Worm (Caenorhabditis elegans) whole organism, mixed stage, embryonic: ENCODE data around the gene F18E3.13.
A peak's percentile ranks its signal among the peaks of the same experiment; 100 is the strongest.

Experiments
- M03D4.4 ChIP-seq: sonication (generic microtip); optimal IDR thresholded peaks from 2 replicates; lab custom pipeline; 2017; ENCODE audit warnings: mild to moderate bottlenecking, missing genetic modification characterization, missing compliant biosample characterization
- blmp-1 ChIP-seq: fragments of 150-350 bp; optimal IDR thresholded peaks from 2 replicates; lab custom pipeline; 2014; ENCODE audit warnings: missing biosample characterization, missing genetic modification characterization
- ceh-39 ChIP-seq: fragments of 150-350 bp; optimal IDR thresholded peaks from 2 replicates; lab custom pipeline; 2014; ENCODE audit warnings: missing biosample characterization, missing genetic modification characterization
- ceh-43 ChIP-seq: fragments of 200-800 bp; sonication (Bioruptor generic); optimal IDR thresholded peaks from 2 replicates; lab custom pipeline; 2018; ENCODE audit warnings: mild to moderate bottlenecking, missing genetic modification characterization, moderate library complexity, missing compliant biosample characterization
- ceh-83 ChIP-seq: fragments of 200-800 bp; sonication (Bioruptor generic); optimal IDR thresholded peaks from 2 replicates; lab custom pipeline; 2018; ENCODE audit warnings: mild to moderate bottlenecking, missing genetic modification characterization, missing compliant biosample characterization
- ces-1 ChIP-seq: fragments of 150-350 bp; optimal IDR thresholded peaks from 2 replicates; lab custom pipeline; 2014; ENCODE audit warnings: missing biosample characterization, missing genetic modification reagents, missing genetic modification characterization
- elt-3 ChIP-seq: fragments of 150-350 bp; optimal IDR thresholded peaks from 2 replicates; lab custom pipeline; 2014; ENCODE audit warnings: missing biosample characterization, missing genetic modification characterization
- hlh-1 ChIP-seq: fragments of 150-350 bp; optimal IDR thresholded peaks from 2 replicates; lab custom pipeline; 2014; ENCODE audit warnings: missing biosample characterization, missing genetic modification reagents, missing genetic modification characterization
- lin-32 ChIP-seq: fragments of 200-800 bp; sonication (Bioruptor generic); optimal IDR thresholded peaks from 2 replicates; lab custom pipeline; 2018; ENCODE audit warnings: mild to moderate bottlenecking, missing genetic modification characterization, missing compliant biosample characterization
- lsy-2 ChIP-seq: fragments of 150-350 bp; optimal IDR thresholded peaks from 2 replicates; lab custom pipeline; 2014; ENCODE audit warnings: missing biosample characterization, missing genetic modification characterization
- mab-5 ChIP-seq: fragments of 150-350 bp; optimal IDR thresholded peaks from 2 replicates; lab custom pipeline; 2014; ENCODE audit warnings: missing biosample characterization, missing genetic modification characterization
- mep-1 ChIP-seq: fragments of 150-350 bp; optimal IDR thresholded peaks from 2 replicates; lab custom pipeline; 2017; ENCODE audit warnings: missing biosample characterization, missing genetic modification reagents, missing genetic modification characterization, inconsistent platforms
- nhr-2 ChIP-seq: fragments of 150-350 bp; optimal IDR thresholded peaks from 2 replicates; lab custom pipeline; 2014; ENCODE audit warnings: missing biosample characterization, missing genetic modification characterization
- nhr-237 ChIP-seq: fragments of 150-350 bp; optimal IDR thresholded peaks from 2 replicates; lab custom pipeline; 2014; ENCODE audit warnings: missing biosample characterization, missing genetic modification characterization
- nhr-28 ChIP-seq: fragments of 150-350 bp; optimal IDR thresholded peaks from 2 replicates; lab custom pipeline; 2014; ENCODE audit warnings: missing biosample characterization, missing genetic modification characterization
- pha-4 ChIP-seq: fragments of 150-350 bp; optimal IDR thresholded peaks from 2 replicates; lab custom pipeline; 2018; ENCODE audit warnings: missing biosample characterization, missing genetic modification reagents, missing genetic modification characterization
- sem-2 ChIP-seq: fragments of 200-800 bp; sonication (Bioruptor generic); optimal IDR thresholded peaks from 2 replicates; lab custom pipeline; 2018; ENCODE audit warnings: mild to moderate bottlenecking, missing genetic modification characterization, missing compliant biosample characterization
- snpc-4 ChIP-seq: fragments of 150-350 bp; optimal IDR thresholded peaks from 2 replicates; lab custom pipeline; 2014; ENCODE audit warnings: missing biosample characterization, missing genetic modification characterization
- sptf-1 ChIP-seq: sonication (generic microtip); optimal IDR thresholded peaks from 2 replicates; lab custom pipeline; 2017; ENCODE audit warnings: mild to moderate bottlenecking, missing genetic modification characterization, moderate library complexity, missing compliant biosample characterization
- tbx-8 ChIP-seq: fragments of 200-800 bp; sonication (Bioruptor generic); optimal IDR thresholded peaks from 2 replicates; lab custom pipeline; 2018; ENCODE audit warnings: mild to moderate bottlenecking, missing genetic modification characterization, moderate library complexity, missing compliant biosample characterization
- unc-120 ChIP-seq: sonication (generic microtip); optimal IDR thresholded peaks from 2 replicates; lab custom pipeline; 2017; ENCODE audit warnings: missing genetic modification characterization, missing compliant biosample characterization; ENCODE audit not compliant: poor library complexity, severe bottlenecking
- unc-39 ChIP-seq: fragments of 150-350 bp; optimal IDR thresholded peaks from 2 replicates; lab custom pipeline; 2014; ENCODE audit warnings: missing biosample characterization, missing genetic modification characterization
- unc-62 ChIP-seq: fragments of 150-350 bp; optimal IDR thresholded peaks from 2 replicates; lab custom pipeline; 2014; ENCODE audit warnings: missing biosample characterization, missing genetic modification reagents, missing genetic modification characterization
- zip-8 ChIP-seq: fragments of 150-350 bp; optimal IDR thresholded peaks from 2 replicates; lab custom pipeline; 2014; ENCODE audit warnings: missing biosample characterization, missing genetic modification characterization
- ztf-11 ChIP-seq: fragments of 150-350 bp; optimal IDR thresholded peaks from 2 replicates; lab custom pipeline; 2014; ENCODE audit warnings: missing biosample characterization, missing genetic modification characterization

Gene F18E3.13

DNA sequence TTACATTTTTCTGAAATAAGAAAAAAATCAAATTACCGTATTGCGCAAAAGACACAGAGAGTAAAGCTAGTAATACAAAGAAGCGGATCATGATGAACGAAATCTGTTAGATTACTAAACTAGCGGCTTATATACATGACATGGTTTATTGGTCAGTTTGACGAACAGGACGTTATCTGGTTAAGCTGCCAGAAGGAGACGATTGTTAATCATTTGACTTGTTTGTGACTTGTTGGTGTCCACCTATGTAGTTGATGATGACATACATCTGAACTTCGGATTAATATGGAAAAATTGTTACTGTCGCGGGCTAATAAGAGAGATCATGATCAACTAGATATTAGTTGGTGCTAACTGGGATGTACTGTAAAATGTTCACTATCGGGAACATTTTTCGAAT, 15.9 kb upstream of the F18E3.13 start, which contains the start of gene cnc-9:
cnc-9 (minus strand) TSS at position 101 of the 400 bp plus-strand sequence.
- TF ChIP-seq lin-32 (GFP tag; lab: Kevin White, UChicago) (no peak), tbx-8 (GFP tag; lab: Kevin White, UChicago) (no peak), ceh-39 (tag; lab: Kevin White, UChicago) (no peak), hlh-1 (tag; lab: Kevin White, UChicago) (no peak), mab-5 (tag; lab: Kevin White, UChicago) (no peak), nhr-237 (no peak), elt-3 (tag; lab: Kevin White, UChicago) (no peak), blmp-1 (no peak), M03D4.4 (tag; lab: Kevin White, UChicago) (no peak), ceh-83 (GFP tag; lab: Kevin White, UChicago) (no peak), unc-62 (no peak)

ce11 chrV:7400588-7400987, 15.4 kb upstream of the F18E3.13 start, which contains the start of gene srx-60:
srx-60 (plus strand) TSS chrV:7400888.
- TF ChIP-seq pha-4 (tag; lab: Kevin White, UChicago) (no peak), hlh-1 (tag; lab: Kevin White, UChicago) (no peak), ces-1 (GFP tag; lab: Kevin White, UChicago) (no peak), mab-5 (tag; lab: Kevin White, UChicago) (no peak), tbx-8 (GFP tag; lab: Kevin White, UChicago) (no peak), nhr-2 (no peak), unc-120 (tag; lab: Kevin White, UChicago) (no peak), M03D4.4 (tag; lab: Kevin White, UChicago) (no peak), ceh-39 (tag; lab: Kevin White, UChicago) (no peak)

- TF ChIP-seq nhr-28 = no peak
- no peak for TF ChIP-seq unc-120 (tag; lab: Kevin White, UChicago)
- TF ChIP-seq lin-32 (GFP tag; lab: Kevin White, UChicago) = no peak
- TF ChIP-seq mab-5 (tag; lab: Kevin White, UChicago) = no peak
These were observed 13.6 kb upstream of the F18E3.13 start, which contains the start of gene srj-13 for ce11 chrV:7402355-7402754. srj-13 (plus strand) TSS chrV:7402655.

DNA sequence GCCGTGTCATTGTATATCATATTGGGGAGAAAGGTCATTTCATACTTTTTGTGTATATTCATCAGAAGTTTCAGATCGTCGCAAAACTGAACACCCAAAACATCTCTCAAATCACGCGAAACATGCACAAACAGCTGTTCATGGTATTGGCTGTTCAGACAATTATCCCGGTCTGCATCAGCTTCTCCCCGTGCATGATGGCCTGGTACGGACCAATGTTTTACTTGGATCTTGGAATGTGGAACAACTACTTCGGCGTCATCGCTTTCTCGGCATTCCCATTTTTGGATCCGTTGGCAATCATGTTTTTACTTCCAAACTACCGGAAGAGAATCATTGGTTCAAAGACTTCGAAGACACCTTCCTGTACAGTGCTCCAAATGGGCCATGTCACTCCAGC, 12.5 kb upstream of the F18E3.13 start:
- TF ChIP-seq hlh-1 (tag; lab: Kevin White, UChicago) (no peak), mep-1 (tag; lab: Kevin White, UChicago) (no peak), blmp-1 (no peak), sptf-1 (tag; lab: Kevin White, UChicago) (no peak), snpc-4 (tag; lab: Kevin White, UChicago) (no peak), nhr-237 (no peak), ztf-11 (no peak), lin-32 (GFP tag; lab: Kevin White, UChicago) (no peak), ceh-43 (GFP tag; lab: Kevin White, UChicago) (no peak), M03D4.4 (tag; lab: Kevin White, UChicago) (no peak)
- TF ChIP-seq, all 35 proteins: peak for 0

DNA sequence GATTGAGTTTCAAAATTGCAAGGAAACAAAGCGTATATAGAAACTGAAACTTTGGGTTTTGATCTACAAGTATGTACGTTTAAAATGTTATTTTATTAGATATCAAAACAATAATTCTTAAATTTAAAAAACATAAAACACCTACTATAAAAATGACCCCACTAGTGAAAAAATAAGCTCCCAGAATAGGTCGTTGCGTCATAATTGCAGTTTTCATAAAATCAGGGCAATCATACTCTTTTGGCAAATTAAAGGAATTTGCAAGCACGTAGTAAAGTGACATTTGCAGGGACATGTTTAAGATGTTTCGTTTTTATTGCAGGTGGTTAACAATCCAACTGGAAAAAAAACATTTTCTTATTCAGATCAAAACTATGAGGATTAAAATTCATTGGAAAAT, 7.4 kb upstream of the F18E3.13 start, which contains the start of gene srt-6:
srt-6 (minus strand) TSS at position 295 of the 400 bp plus-strand sequence.
- TF ChIP-seq sem-2 (GFP tag; lab: Kevin White, UChicago) = no peak
- TF ChIP-seq zip-8 (tag; lab: Kevin White, UChicago) = peak; percentile 91

DNA sequence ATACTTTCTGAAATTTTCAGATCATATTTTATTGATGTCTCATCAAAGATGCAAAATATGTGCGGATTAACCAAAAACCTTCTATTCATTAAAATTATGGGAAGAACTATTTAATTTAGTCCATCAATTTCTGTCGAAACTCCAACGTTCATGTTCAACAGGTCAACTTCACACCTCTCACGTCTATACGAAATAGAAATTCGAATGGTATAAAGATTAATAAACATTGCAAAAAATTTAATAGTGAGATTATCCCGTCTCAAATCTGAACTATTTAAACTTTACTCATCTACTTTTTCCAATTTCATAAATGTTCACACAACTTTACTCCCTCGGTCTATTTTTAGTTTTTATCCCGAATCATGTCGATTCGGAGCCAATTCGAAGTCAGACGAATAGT, 6.4 kb upstream of the F18E3.13 start, which contains the start of gene R13D7.2:
R13D7.2 (plus strand) TSS at position 301 of the 400 bp plus-strand sequence.
- TF ChIP-seq unc-39 (tag; lab: Kevin White, UChicago) = no peak
- TF ChIP-seq elt-3 (tag; lab: Kevin White, UChicago) = no peak
- no peak for TF ChIP-seq sptf-1 (tag; lab: Kevin White, UChicago)
- no peak for TF ChIP-seq lsy-2
- no peak for TF ChIP-seq snpc-4 (tag; lab: Kevin White, UChicago)
- no peak for TF ChIP-seq ztf-11
- no peak for TF ChIP-seq ceh-83 (GFP tag; lab: Kevin White, UChicago)
- TF ChIP-seq tbx-8 (GFP tag; lab: Kevin White, UChicago) = no peak
- no peak for TF ChIP-seq zip-8 (tag; lab: Kevin White, UChicago)
- TF ChIP-seq ces-1 (GFP tag; lab: Kevin White, UChicago) = no peak
- TF ChIP-seq, all 35 proteins: peak for 0

ce11 chrV:7411695-7412094, 4.3 kb upstream of the F18E3.13 start, which contains the start of gene str-41:
str-41 (plus strand) TSS chrV:7411995.
- TF ChIP-seq ces-1 (GFP tag; lab: Kevin White, UChicago) (no peak), unc-39 (tag; lab: Kevin White, UChicago) (no peak), unc-62 (no peak), nhr-2 (no peak), lin-32 (GFP tag; lab: Kevin White, UChicago) (no peak), snpc-4 (tag; lab: Kevin White, UChicago) (no peak), unc-120 (tag; lab: Kevin White, UChicago) (no peak), blmp-1 (no peak)
